Fruit fly (Drosophila melanogaster): ENCODE data around the gene CG32755.

DNA sequence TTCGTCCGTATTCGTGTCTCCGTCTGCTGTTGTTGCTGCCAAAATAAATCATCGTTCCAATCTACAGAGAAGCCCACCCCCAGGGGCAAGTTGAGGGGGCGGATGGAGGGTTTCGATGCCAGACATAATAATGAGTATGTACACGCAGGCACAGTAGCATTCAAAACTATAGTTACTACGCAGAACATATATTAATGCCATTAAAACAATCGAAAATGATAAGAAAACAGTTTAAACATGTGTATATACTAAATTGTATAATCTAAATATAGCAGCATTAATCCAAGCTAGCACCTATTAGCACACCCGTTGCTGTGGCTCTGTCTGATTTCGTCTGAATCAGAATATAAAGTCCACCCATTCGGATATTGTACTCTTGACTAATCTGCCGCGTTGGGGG, 30.8 kb downstream of the CG32755 start:
- no peak for TF ChIP-seq CTCF (optimal IDR thresholded peaks at IDR 0.05)
- TF ChIP-seq CG8478 (optimal IDR thresholded peaks at IDR 0.05), result no peak
